Fruit fly (Drosophila melanogaster): Measurements from ENCODE around the gene Sec13.

Sec13 gene

DNA sequence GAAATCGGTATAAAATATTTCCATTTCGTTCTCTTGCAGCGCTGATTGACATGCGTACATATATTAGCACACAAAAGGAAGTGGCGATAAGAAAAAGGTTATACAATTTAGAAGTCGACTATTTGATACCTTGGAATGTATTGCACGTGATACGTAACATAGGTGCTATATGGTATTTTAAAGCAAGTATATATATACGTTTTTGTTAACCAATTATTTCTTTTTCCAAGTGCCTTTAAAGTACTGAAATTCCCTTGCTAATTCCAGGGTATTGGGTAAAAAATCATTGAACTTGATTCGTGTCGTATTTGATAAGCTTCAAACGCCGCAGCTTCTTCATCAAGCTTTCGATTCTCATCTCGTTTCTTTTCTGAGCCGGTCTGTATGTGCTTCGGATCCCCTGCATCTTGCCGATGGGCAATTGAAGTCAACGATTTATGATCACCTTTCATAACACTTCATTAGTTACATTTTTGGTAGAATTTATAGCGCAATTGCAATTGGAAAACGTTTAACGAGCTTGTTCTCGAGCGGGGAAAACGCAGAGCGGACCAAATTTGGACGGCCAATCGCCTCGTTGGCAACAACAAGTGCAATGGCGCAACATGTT is 7.5 kb downstream of the Sec13 start, which contains the start of gene CG4408:
Gene CG4408 (minus strand): TSS at position 60 of the 610 bp plus-strand sequence.
- TF ChIP-seq vri (GFP tag; optimal IDR thresholded peaks at IDR 0.05) = peak; percentile 89
- TF ChIP-seq CG31627 (GFP tag; optimal IDR thresholded peaks at IDR 0.05) = peak; percentile 94
- peak; percentile 77 for TF ChIP-seq CG3032 (tag; optimal IDR thresholded peaks at IDR 0.05)
- TF ChIP-seq esn (GFP tag; optimal IDR thresholded peaks at IDR 0.05) = peak; percentile 93
- peak; percentile 55 for TF ChIP-seq CG11762 (GFP tag; optimal IDR thresholded peaks at IDR 0.05; ENCODE audit: insufficient read depth)
- peak; percentile 91 for TF ChIP-seq Met (GFP tag; optimal IDR thresholded peaks at IDR 0.05)
- peak; percentile 61 for TF ChIP-seq net (GFP tag; optimal IDR thresholded peaks at IDR 0.05)
- TF ChIP-seq CG1621 (tag; optimal IDR thresholded peaks at IDR 0.05) = peak; percentile 49
- peak; percentile 69 for TF ChIP-seq CG10669 (GFP tag; optimal IDR thresholded peaks at IDR 0.05)
- TF ChIP-seq Hr4 (GFP tag; optimal IDR thresholded peaks at IDR 0.05) = peak; percentile 76
- peak; percentile 94 for TF ChIP-seq Hr39 (GFP tag; optimal IDR thresholded peaks at IDR 0.05)
- TF ChIP-seq CG7368 (GFP tag; optimal IDR thresholded peaks at IDR 0.05) = peak; percentile 75
- TF ChIP-seq salr (GFP tag; optimal IDR thresholded peaks at IDR 0.05) = peak; percentile 16 to 37
- TF ChIP-seq Gug (GFP tag; IDR thresholded peaks at IDR 0.05) = peak; percentile 71
- TF ChIP-seq CG4318 (GFP tag; optimal IDR thresholded peaks at IDR 0.05) = peak; percentile 29
- peak; percentile 91 for TF ChIP-seq Sox102F (GFP tag; optimal IDR thresholded peaks at IDR 0.05)
- peak; percentile 84 for TF ChIP-seq acj6 (GFP tag; optimal IDR thresholded peaks at IDR 0.05)
- peak; percentile 89 for TF ChIP-seq Smox (GFP tag; optimal IDR thresholded peaks at IDR 0.05)
- peak; percentile 58 for TF ChIP-seq CG11902 (GFP tag; optimal IDR thresholded peaks at IDR 0.05)
- peak; percentile 40 for TF ChIP-seq CG16779 (tag; optimal IDR thresholded peaks at IDR 0.05)
- TF ChIP-seq CG6854 (GFP tag; optimal IDR thresholded peaks at IDR 0.05) = peak; percentile 54
- peak; percentile 71 for TF ChIP-seq CG8319 (GFP tag; optimal IDR thresholded peaks at IDR 0.05)
- TF ChIP-seq Eip93F (GFP tag; optimal IDR thresholded peaks at IDR 0.05) = peak; percentile 30
- TF ChIP-seq Eip78C (GFP tag) = peak; percentile 85
- peak; percentile 51; the same call in 2 of the 3 replicates for TF ChIP-seq CG8119 (GFP tag; IDR thresholded peaks at IDR 0.05)
- peak; percentile 43; the same call in 1 of the 2 replicates for TF ChIP-seq CG11294 (GFP tag; IDR thresholded peaks at IDR 0.05)
- peak; percentile 83 for TF ChIP-seq OdsH (GFP tag; optimal IDR thresholded peaks at IDR 0.05)
- TF ChIP-seq CG34406 (GFP tag; optimal IDR thresholded peaks at IDR 0.05) = peak; percentile 70
- no peak for TF ChIP-seq CG9139 (GFP tag; optimal IDR thresholded peaks at IDR 0.05)
- peak; percentile 76 for TF ChIP-seq eg (GFP tag; IDR thresholded peaks at IDR 0.05)
- TF ChIP-seq Ets21C (GFP tag; optimal IDR thresholded peaks at IDR 0.05) = peak; percentile 88
- TF ChIP-seq ss (GFP tag; optimal IDR thresholded peaks at IDR 0.05) = peak; percentile 10 to 16
- peak; percentile 97 for TF ChIP-seq svp (GFP tag)
- TF ChIP-seq CG6276 (GFP tag; optimal IDR thresholded peaks at IDR 0.05) = peak; percentile 52
- TF ChIP-seq Hr38 (GFP tag; optimal IDR thresholded peaks at IDR 0.05) = no peak
- TF ChIP-seq fd59A (GFP tag; optimal IDR thresholded peaks at IDR 0.05) = peak; percentile 8
- peak; percentile 83 for TF ChIP-seq CG6163 (GFP tag; IDR thresholded peaks at IDR 0.05)
- peak; percentile 91 for TF ChIP-seq lz (GFP tag; optimal IDR thresholded peaks at IDR 0.05)
- TF ChIP-seq CG15336 (GFP tag; IDR thresholded peaks at IDR 0.05) = peak; percentile 68
- TF ChIP-seq dac (GFP tag; optimal IDR thresholded peaks at IDR 0.05) = no peak
- TF ChIP-seq fd85E (GFP tag; optimal IDR thresholded peaks at IDR 0.05) = peak; percentile 37
- TF ChIP-seq Sox15 (GFP tag; optimal IDR thresholded peaks at IDR 0.05) = peak; percentile 69
- peak; percentile 77 for TF ChIP-seq Ets96B (tag; optimal IDR thresholded peaks at IDR 0.05)
- TF ChIP-seq fkh (GFP tag; optimal IDR thresholded peaks at IDR 0.05) = no peak
- TF ChIP-seq CG8632 (GFP tag; optimal IDR thresholded peaks at IDR 0.05) = peak; percentile 56
- TF ChIP-seq CG3919 (GFP tag; optimal IDR thresholded peaks at IDR 0.05) = peak; percentile 76
- peak; percentile 59 for TF ChIP-seq CG6808 (GFP tag; optimal IDR thresholded peaks at IDR 0.05)
- peak; percentile 82 for TF ChIP-seq pdm3 (GFP tag; optimal IDR thresholded peaks at IDR 0.05)
- peak; percentile 85 for TF ChIP-seq CG6792 (GFP tag; optimal IDR thresholded peaks at IDR 0.05)
- TF ChIP-seq CG10631 (GFP tag; optimal IDR thresholded peaks at IDR 0.05) = peak; percentile 73
- peak; percentile 92 for TF ChIP-seq topi (GFP tag; optimal IDR thresholded peaks at IDR 0.05)

Data from whole organism, prepupa.